Fruit fly (Drosophila melanogaster) whole organism, embryonic: ENCODE measurements around the gene Pak.

ENCODE experiments used
- Atf3 ChIP-seq: fragments of 200-800 bp; sonication (Bioruptor generic); optimal IDR thresholded peaks from 3 replicates; lab custom pipeline; 2016; ENCODE audit warnings: missing biosample characterization, missing genetic modification characterization
- B-H1 ChIP-seq: fragments of 200-800 bp; sonication (Bioruptor generic); IDR thresholded peaks from 3 replicates; pipeline ENCODE4 v1.3.6; 2022; ENCODE audit warnings: missing biosample characterization, missing genetic modification characterization
- B-H2 ChIP-seq: fragments of 200-800 bp; sonication (Bioruptor generic); optimal IDR thresholded peaks from 2 replicates; lab custom pipeline; 2018; ENCODE audit warnings: missing biosample characterization, mild to moderate bottlenecking, missing genetic modification characterization
- Bteb2 ChIP-seq: fragments of 200-800 bp; sonication (Bioruptor generic); optimal IDR thresholded peaks from 2 replicates; lab custom pipeline; 2016; ENCODE audit warnings: missing biosample characterization, missing genetic modification characterization
- CG10209 ChIP-seq: fragments of 200-800 bp; sonication (Bioruptor generic); optimal IDR thresholded peaks from 3 replicates; lab custom pipeline; 2017; ENCODE audit warnings: missing biosample characterization, mild to moderate bottlenecking, missing genetic modification characterization, missing genetic modification reagents
- CG10274 ChIP-seq: fragments of 200-800 bp; sonication (Bioruptor generic); optimal IDR thresholded peaks from 3 replicates; lab custom pipeline; 2017; ENCODE audit warnings: missing biosample characterization, mild to moderate bottlenecking, missing genetic modification characterization
- CG11456 ChIP-seq: fragments of 200-800 bp; sonication (Bioruptor generic); IDR thresholded peaks from 3 replicates; pipeline ENCODE4 v1.3.6; 2022; ENCODE audit warnings: missing biosample characterization, missing genetic modification characterization
- CG12236 ChIP-seq: fragments of 200-800 bp; sonication (Bioruptor generic); optimal IDR thresholded peaks from 2 replicates; lab custom pipeline; 2016; ENCODE audit warnings: missing biosample characterization, missing genetic modification characterization
- CG1233 ChIP-seq: fragments of 200-800 bp; sonication (Bioruptor generic); optimal IDR thresholded peaks from 4 replicates; lab custom pipeline; 2018; ENCODE audit warnings: missing biosample characterization, mild to moderate bottlenecking, missing genetic modification characterization
- CG1603 ChIP-seq: fragments of 200-800 bp; sonication (Bioruptor generic); optimal IDR thresholded peaks from 2 replicates; lab custom pipeline; 2019; ENCODE audit warnings: missing biosample characterization, mild to moderate bottlenecking, missing genetic modification characterization, moderate library complexity
- CG17612 ChIP-seq: fragments of 200-800 bp; sonication (Bioruptor generic); IDR thresholded peaks from 2 replicates; pipeline ENCODE4 v1.3.6; 2022; ENCODE audit warnings: missing biosample characterization, missing genetic modification characterization
- CG18262 ChIP-seq: fragments of 200-800 bp; optimal IDR thresholded peaks from 3 replicates; lab custom pipeline; 2019; ENCODE audit warnings: missing biosample characterization, mild to moderate bottlenecking, missing genetic modification characterization, moderate library complexity
- CG18764 ChIP-seq: fragments of 200-800 bp; sonication (Bioruptor generic); optimal IDR thresholded peaks from 3 replicates; lab custom pipeline; 2016; ENCODE audit warnings: missing biosample characterization, missing genetic modification characterization
- CG2199 ChIP-seq: fragments of 200-800 bp; sonication (Bioruptor generic); IDR thresholded peaks from 3 replicates; pipeline ENCODE4 v1.3.6; 2022; ENCODE audit warnings: missing biosample characterization, missing genetic modification characterization
- CG2202 ChIP-seq: fragments of 200-800 bp; sonication (Bioruptor generic); optimal IDR thresholded peaks from 2 replicates; lab custom pipeline; 2018; ENCODE audit warnings: missing biosample characterization, mild to moderate bottlenecking, missing genetic modification characterization
- CG30020 ChIP-seq: fragments of 200-800 bp; optimal IDR thresholded peaks from 2 replicates; lab custom pipeline; 2019; ENCODE audit warnings: missing biosample characterization, mild to moderate bottlenecking, missing genetic modification characterization, moderate library complexity
- CG31224 ChIP-seq: fragments of 200-800 bp; sonication (Bioruptor generic); IDR thresholded peaks from 2 replicates; pipeline ENCODE4 v1.3.6; 2022; ENCODE audit warnings: missing biosample characterization, missing genetic modification characterization
- CG3838 ChIP-seq: fragments of 200-800 bp; sonication (Bioruptor generic); optimal IDR thresholded peaks from 3 replicates; lab custom pipeline; 2016; ENCODE audit warnings: missing biosample characterization, missing genetic modification characterization
- CG6689 ChIP-seq: fragments of 200-800 bp; sonication (Bioruptor generic); IDR thresholded peaks from 2 replicates; pipeline ENCODE4 v1.3.6; 2022; ENCODE audit warnings: missing biosample characterization, missing genetic modification characterization
- CG7839 ChIP-seq: fragments of 200-800 bp; sonication (Bioruptor generic); optimal IDR thresholded peaks from 3 replicates; lab custom pipeline; 2018; ENCODE audit warnings: missing biosample characterization, mild to moderate bottlenecking, missing genetic modification characterization, moderate library complexity
- D ChIP-seq, 2 experiments: fragments of 200-800 bp in 1 of 2; fragments of >200 bp in 1 of 2; sonication (Bioruptor generic) in 1 of 2; optimal IDR thresholded peaks; 2 replicates in 1 of 2; 3 replicates in 1 of 2; lab custom pipeline; 2017; ENCODE audit warnings: mild to moderate bottlenecking in 1 of 2, missing biosample characterization in 1 of 2, missing genetic modification characterization in 1 of 2, missing genetic modification reagents in 1 of 2
- D19B ChIP-seq: fragments of 200-800 bp; sonication (Bioruptor generic); optimal IDR thresholded peaks from 2 replicates; lab custom pipeline; 2017; ENCODE audit warnings: missing biosample characterization, mild to moderate bottlenecking, missing genetic modification characterization
- Deaf1 ChIP-seq: fragments of 200-800 bp; optimal IDR thresholded peaks from 3 replicates; lab custom pipeline; 2019; ENCODE audit warnings: missing biosample characterization, mild to moderate bottlenecking, missing genetic modification characterization, moderate library complexity
- HLH3B ChIP-seq: fragments of 200-800 bp; sonication (Bioruptor generic); IDR thresholded peaks from 2 replicates; pipeline ENCODE4 v1.3.6; 2022; ENCODE audit warnings: missing biosample characterization, missing genetic modification characterization
- Max ChIP-seq: fragments of 200-800 bp; sonication (Bioruptor generic); optimal IDR thresholded peaks from 2 replicates; lab custom pipeline; 2016; ENCODE audit warnings: missing biosample characterization, mild to moderate bottlenecking, missing genetic modification characterization
- Meics ChIP-seq: fragments of 200-800 bp; sonication (Bioruptor generic); optimal IDR thresholded peaks from 2 replicates; lab custom pipeline; 2017; ENCODE audit warnings: missing biosample characterization, mild to moderate bottlenecking, missing genetic modification characterization
- Spps ChIP-seq: fragments of 200-800 bp; sonication (Bioruptor generic); optimal IDR thresholded peaks from 2 replicates; lab custom pipeline; 2018; ENCODE audit warnings: missing biosample characterization, mild to moderate bottlenecking, missing genetic modification characterization
- Vsx1 ChIP-seq: fragments of 200-800 bp; sonication (Bioruptor generic); optimal IDR thresholded peaks from 2 replicates; lab custom pipeline; 2017; ENCODE audit warnings: missing biosample characterization, mild to moderate bottlenecking, missing genetic modification characterization, missing genetic modification reagents
- al ChIP-seq: fragments of 200-800 bp; sonication (Bioruptor generic); IDR thresholded peaks from 2 replicates; pipeline ENCODE4 v1.3.6; 2022; ENCODE audit warnings: missing biosample characterization, missing genetic modification characterization
- bigmax ChIP-seq: fragments of 200-800 bp; sonication (Bioruptor generic); optimal IDR thresholded peaks from 2 replicates; lab custom pipeline; 2018; ENCODE audit warnings: missing biosample characterization, mild to moderate bottlenecking, missing genetic modification characterization
- chinmo ChIP-seq: fragments of 200-800 bp; sonication (Bioruptor generic); IDR thresholded peaks from 4 replicates; pipeline ENCODE4 v1.3.6; 2022; ENCODE audit warnings: missing biosample characterization, missing genetic modification characterization; ENCODE audit not compliant: partially characterized antibody
- crol ChIP-seq: fragments of 200-800 bp; sonication (Bioruptor generic); IDR thresholded peaks from 2 replicates; pipeline ENCODE4 v1.3.6; 2022; ENCODE audit warnings: missing biosample characterization, missing genetic modification characterization
- cwo ChIP-seq: fragments of 200-800 bp; sonication (Bioruptor generic); optimal IDR thresholded peaks from 3 replicates; lab custom pipeline; 2017; ENCODE audit warnings: missing biosample characterization, missing genetic modification characterization, mild to moderate bottlenecking, moderate library complexity, missing genetic modification reagents
- emc ChIP-seq: fragments of 200-800 bp; sonication (Bioruptor generic); optimal IDR thresholded peaks from 2 replicates; lab custom pipeline; 2016; ENCODE audit warnings: missing biosample characterization, missing genetic modification characterization
- eve ChIP-seq, 2 experiments: fragments of >200 bp; optimal IDR thresholded peaks; 2 replicates each; lab custom pipeline; 2017; ENCODE audit warnings: missing biosample characterization in 2 of 2, missing genetic modification characterization in 2 of 2
- ewg ChIP-seq: fragments of 200-800 bp; sonication (Bioruptor generic); optimal IDR thresholded peaks from 3 replicates; lab custom pipeline; 2017; ENCODE audit warnings: mild to moderate bottlenecking, missing biosample characterization, missing genetic modification reagents, missing genetic modification characterization
- hbn ChIP-seq: fragments of 200-800 bp; sonication (Bioruptor generic); IDR thresholded peaks from 2 replicates; pipeline ENCODE4 v1.3.6; 2022; ENCODE audit warnings: missing biosample characterization, missing genetic modification characterization; ENCODE audit not compliant: partially characterized antibody
- ind ChIP-seq: fragments of 200-800 bp; sonication (Bioruptor generic); optimal IDR thresholded peaks from 3 replicates; lab custom pipeline; 2016; ENCODE audit warnings: missing biosample characterization, missing genetic modification characterization
- otp ChIP-seq: fragments of 200-800 bp; sonication (Bioruptor generic); IDR thresholded peaks from 3 replicates; pipeline ENCODE4, ENCODE4 v1.3.6; 2022; ENCODE audit warnings: missing biosample characterization, missing genetic modification characterization
- schlank ChIP-seq: fragments of 200-800 bp; sonication (Bioruptor generic); optimal IDR thresholded peaks from 2 replicates; lab custom pipeline; 2018; ENCODE audit warnings: missing biosample characterization, mild to moderate bottlenecking, missing genetic modification characterization
- ssp ChIP-seq: fragments of 200-800 bp; sonication (Bioruptor generic); IDR thresholded peaks from 2 replicates; pipeline ENCODE4 v1.3.6; 2022; ENCODE audit warnings: missing biosample characterization, missing genetic modification characterization
- stwl ChIP-seq: fragments of 200-800 bp; sonication (Bioruptor generic); optimal IDR thresholded peaks from 3 replicates; lab custom pipeline; 2018; ENCODE audit warnings: missing biosample characterization, mild to moderate bottlenecking, missing genetic modification characterization, moderate library complexity
- sug ChIP-seq: fragments of 200-800 bp; optimal IDR thresholded peaks from 2 replicates; lab custom pipeline; 2019; ENCODE audit warnings: missing biosample characterization, mild to moderate bottlenecking, missing genetic modification characterization, moderate library complexity
- tio ChIP-seq: fragments of 200-800 bp; sonication (Bioruptor generic); optimal IDR thresholded peaks from 2 replicates; lab custom pipeline; 2017; ENCODE audit warnings: missing biosample characterization, missing genetic modification characterization, inconsistent platforms
- unc-4 ChIP-seq: fragments of 200-800 bp; sonication (Bioruptor generic); IDR thresholded peaks from 2 replicates; pipeline ENCODE4 v1.3.6; 2022; ENCODE audit warnings: missing biosample characterization, missing genetic modification characterization; ENCODE audit not compliant: partially characterized antibody
- wdn ChIP-seq: fragments of 200-800 bp; sonication (Bioruptor generic); IDR thresholded peaks from 2 replicates; pipeline ENCODE4 v1.3.6; 2022; ENCODE audit warnings: missing biosample characterization, missing genetic modification characterization
- z ChIP-seq: fragments of 200-800 bp; sonication (Bioruptor generic); IDR thresholded peaks from 3 replicates; pipeline ENCODE4 v1.3.6; 2022; ENCODE audit warnings: missing biosample characterization, missing genetic modification characterization
- zfh1 ChIP-seq: fragments of 200-800 bp; sonication (Bioruptor generic); IDR thresholded peaks from 3 replicates; pipeline ENCODE4 v1.3.6; 2022; ENCODE audit warnings: missing biosample characterization, missing genetic modification characterization

Pak gene

dm6 chr3R:6410412-6411225, 59.9 kb downstream of the Pak start (continued):
- TF ChIP-seq CG10209 (peak; percentile 88), HLH3B (peak; percentile 60), eve (GFP tag; optimal IDR thresholded peaks at IDR 0.05; lab: Kevin White, UChicago) (peak in 1 of 2 experiments; percentile 98), CG31224 (GFP tag; lab: Robert Waterston, UW) (peak; percentile 51), crol (GFP tag; lab: Robert Waterston, UW) (peak; percentile 99), emc (peak; percentile 56), al (GFP tag; lab: Robert Waterston, UW) (no peak; the same call in 1 of the 2 replicates), stwl (tag; lab: Kevin White, UChicago) (no peak), bigmax (GFP tag; lab: Kevin White, UChicago) (no peak), Meics (GFP tag; lab: Kevin White, UChicago) (peak; percentile 93), CG1233 (GFP tag; lab: Kevin White, UChicago) (peak; percentile 88), chinmo (peak; percentile 75; the same call in 2 of the 4 replicates), CG12236 (GFP tag; lab: Kevin White, UChicago) (peak; percentile 43), sug (tag; lab: Kevin White, UChicago) (peak; percentile 83), D (optimal IDR thresholded peaks at IDR 0.05; lab: Kevin White, UChicago) (no peak), D (GFP tag; optimal IDR thresholded peaks at IDR 0.05; lab: Kevin White, UChicago) (peak; percentile 86), CG17612 (GFP tag; lab: Robert Waterston, UW) (peak; percentile 14; the same call in 1 of the 2 replicates), schlank (tag; lab: Kevin White, UChicago) (peak; percentile 65), ind (peak; percentile 86), unc-4 (no peak), Bteb2 (GFP tag; lab: Kevin White, UChicago) (peak; percentile 73), CG11456 (GFP tag; lab: Robert Waterston, UW) (0 out of 3 replicates have a peak, but pooled peaks have one; percentile 66), hbn (GFP tag; lab: Robert Waterston, UW) (no peak), wdn (GFP tag; lab: Robert Waterston, UW) (peak; percentile 45), ssp (GFP tag; lab: Robert Waterston, UW) (peak; percentile 49; the same call in 1 of the 2 replicates), B-H2 (peak; percentile 32), Deaf1 (tag; lab: Kevin White, UChicago) (peak; percentile 72), CG3838 (peak; percentile 75), CG18764 (GFP tag; lab: Kevin White, UChicago) (peak; percentile 67), B-H1 (GFP tag; lab: Robert Waterston, UW) (peak; percentile 46), CG6689 (GFP tag; lab: Robert Waterston, UW) (peak; percentile 78), zfh1 (GFP tag; lab: Robert Waterston, UW) (peak; percentile 38; the same call in 2 of the 3 replicates), z (GFP tag; lab: Robert Waterston, UW) (no peak), Spps (tag; lab: Kevin White, UChicago) (peak; percentile 33), Atf3 (peak; percentile 53), tio (GFP tag; lab: Kevin White, UChicago) (peak; percentile 91), CG30020 (tag; lab: Kevin White, UChicago) (peak; percentile 72), D19B (GFP tag; lab: Kevin White, UChicago) (peak; percentile 80), CG7839 (tag; lab: Kevin White, UChicago) (peak; percentile 94), CG2199 (GFP tag; lab: Robert Waterston, UW) (0 out of 3 replicates have a peak, but pooled peaks have one; percentile 48), otp (GFP tag; lab: Robert Waterston, UW) (0 out of 3 replicates have a peak, but pooled peaks have one; percentile 4), CG10274 (peak; percentile 80), Vsx1 (GFP tag; lab: Kevin White, UChicago) (peak; percentile 78), CG1603 (peak; percentile 80), CG18262 (tag; lab: Kevin White, UChicago) (peak; percentile 96), Max (GFP tag; lab: Kevin White, UChicago) (peak; percentile 81), ewg (GFP tag; lab: Kevin White, UChicago) (peak; percentile 82), CG2202 (tag; lab: Kevin White, UChicago) (peak; percentile 65), cwo (GFP tag; lab: Kevin White, UChicago) (peak; percentile 88)
